Worm (Caenorhabditis elegans): Measurements from ENCODE around the gene T21B4.15.

- TF ChIP-seq med-1 (GFP tag; optimal IDR thresholded peaks at IDR 0.05; ENCODE audit: insufficient read depth) = no peak
- TF ChIP-seq flt-1 (GFP tag; IDR thresholded peaks at IDR 0.05) = no peak
- TF ChIP-seq cog-1 (tag; optimal IDR thresholded peaks at IDR 0.05) = no peak
- TF ChIP-seq T22C8.4 (GFP tag; IDR thresholded peaks at IDR 0.05) = no peak
- TF ChIP-seq ztf-23 (GFP tag; IDR thresholded peaks at IDR 0.05) = no peak
- TF ChIP-seq ztf-29 (GFP tag; IDR thresholded peaks at IDR 0.05) = no peak
Observed at ce11 chrII:12457275-12457674, 32.7 kb upstream of the T21B4.15 start, which contains the start of gene sre-38.
